Worm (Caenorhabditis elegans): ENCODE measurements around the gene C03B1.13.

DNA sequence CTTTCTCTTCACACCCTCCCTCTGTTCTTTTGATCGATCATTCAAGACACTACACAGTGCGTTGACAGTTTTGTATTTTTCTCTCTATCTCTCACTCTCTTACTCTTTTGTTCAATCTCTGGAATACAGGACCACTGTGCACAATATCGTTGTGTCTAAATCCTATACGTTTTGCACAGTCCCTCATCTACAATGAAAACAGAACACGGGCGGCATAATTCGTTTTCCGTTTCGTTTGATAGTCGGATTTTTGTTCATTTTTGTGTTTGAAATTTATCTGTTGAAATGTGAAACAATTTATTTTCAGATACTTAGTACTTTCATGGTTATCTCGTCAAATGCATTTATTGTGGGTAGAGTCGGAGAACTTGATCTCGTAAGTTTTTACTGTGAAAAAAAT is 3.7 kb upstream of the C03B1.13 start, which contains the start of gene C03B1.7:
- no peak for TF ChIP-seq D1046.2 (GFP tag; IDR thresholded peaks at IDR 0.05)
- TF ChIP-seq daf-12 (tag; optimal IDR thresholded peaks at IDR 0.05) = no peak
- TF ChIP-seq mxl-3 (GFP tag; optimal IDR thresholded peaks at IDR 0.05) = no peak
- TF ChIP-seq snpc-4 (tag; optimal IDR thresholded peaks at IDR 0.05) = no peak
- no peak for TF ChIP-seq pha-4 (GFP tag; IDR thresholded peaks at IDR 0.05)
- TF ChIP-seq pha-4 (tag; optimal IDR thresholded peaks at IDR 0.05) = no peak
- TF ChIP-seq nhr-28 (tag; optimal IDR thresholded peaks at IDR 0.05) = no peak
- no peak for TF ChIP-seq pqm-1 (tag; optimal IDR thresholded peaks at IDR 0.05)
- TF ChIP-seq unc-39 (tag; optimal IDR thresholded peaks at IDR 0.05) = no peak
